Worm (Caenorhabditis elegans) whole organism, young adult: Measurements from ENCODE around the gene F59A7.2.

Experiments used
- ets-4 ChIP-seq: fragments of 200-800 bp; sonication (Bioruptor generic); optimal IDR thresholded peaks from 2 replicates; lab custom pipeline; 2018; ENCODE audit warnings: mild to moderate bottlenecking, missing genetic modification characterization, missing compliant biosample characterization
- lir-1 ChIP-seq: fragments of 200-800 bp; sonication (Bioruptor generic); conservative IDR thresholded peaks from 2 replicates; pipeline ENCODE4 v1.3.6; 2022; ENCODE audit warnings: missing genetic modification reagents, missing genetic modification characterization, missing compliant biosample characterization
- lsy-27 ChIP-seq: sonication (generic microtip); optimal IDR thresholded peaks from 2 replicates; lab custom pipeline; 2017; ENCODE audit warnings: missing genetic modification characterization, mild to moderate bottlenecking, missing compliant biosample characterization, antibody characterized with exemption, missing genotype, borderline replicate concordance; ENCODE audit not compliant: insufficient read depth
- nhr-120 ChIP-seq: fragments of 200-800 bp; sonication (Bioruptor generic); IDR thresholded peaks from 2 replicates; pipeline ENCODE4 v1.3.6; 2022; ENCODE audit warnings: missing genetic modification characterization, missing compliant biosample characterization
- somi-1 ChIP-seq: fragments of 200-800 bp; sonication (Bioruptor generic); optimal IDR thresholded peaks from 2 replicates; lab custom pipeline; 2018; ENCODE audit warnings: mild to moderate bottlenecking, missing genetic modification characterization, missing compliant biosample characterization
- zfh-2 ChIP-seq: fragments of 200-800 bp; sonication (Bioruptor generic); conservative IDR thresholded peaks from 2 replicates; pipeline ENCODE4 v1.3.6; 2022; ENCODE audit warnings: missing genetic modification reagents, missing genetic modification characterization, missing compliant biosample characterization

DNA sequence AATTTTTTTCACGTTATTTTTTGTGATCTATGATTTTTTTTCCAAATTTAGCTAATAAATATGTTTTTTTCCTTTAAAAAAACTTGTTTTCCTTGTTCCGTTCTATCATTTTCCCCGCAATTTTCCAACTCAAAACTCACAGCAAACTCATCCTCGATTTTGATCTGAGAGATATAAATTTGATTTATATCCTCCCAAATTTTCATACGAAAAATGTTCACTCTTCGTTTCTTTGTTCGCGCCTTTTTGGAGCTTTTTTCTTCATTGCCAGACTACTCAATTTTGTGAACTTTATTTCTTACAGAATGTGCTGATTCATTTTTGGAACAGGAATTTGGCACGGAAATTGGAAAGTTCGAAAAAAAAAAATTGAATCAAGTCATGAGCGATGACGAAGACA, 2.4 kb upstream of the F59A7.2 start, which contains the start of gene F59A7.14:
- no peak for TF ChIP-seq somi-1
- TF ChIP-seq lsy-27 (tag; lab: Kevin White, UChicago) = no peak
- TF ChIP-seq nhr-120 = no peak
- no peak for TF ChIP-seq ets-4
- no peak for TF ChIP-seq lir-1 (GFP tag; lab: Robert Waterston, UW)
- TF ChIP-seq zfh-2 = no peak
